Worm (Caenorhabditis elegans) whole organism, L4 larva: ENCODE data around the gene F46E10.2.

Experiments used
- D1046.2 ChIP-seq: fragments of 200-800 bp; sonication (Bioruptor generic); IDR thresholded peaks from 2 replicates; pipeline ENCODE4 v1.3.6; 2022; ENCODE audit warnings: missing genetic modification characterization, missing compliant biosample characterization
- F26F4.8 ChIP-seq: fragments of 200-800 bp; sonication (Bioruptor generic); conservative IDR thresholded peaks from 2 replicates; pipeline ENCODE4 v1.3.6; 2022; ENCODE audit warnings: missing genetic modification characterization, missing compliant biosample characterization
- F44E2.7 ChIP-seq: fragments of 200-800 bp; sonication (Bioruptor generic); IDR thresholded peaks from 2 replicates; pipeline ENCODE4 v2.1.2; 2022; ENCODE audit warnings: missing genetic modification characterization, missing compliant biosample characterization
- R02D3.7 ChIP-seq: fragments of 150-350 bp; sonication (generic microtip); optimal IDR thresholded peaks from 3 replicates; lab custom pipeline; 2014; ENCODE audit warnings: missing biosample characterization, missing genetic modification characterization
- T20F7.1 ChIP-seq: fragments of 200-800 bp; sonication (Bioruptor generic); optimal IDR thresholded peaks from 2 replicates; lab custom pipeline; 2018; ENCODE audit warnings: mild to moderate bottlenecking, missing genetic modification characterization, missing compliant biosample characterization
- T26A8.4 ChIP-seq: fragments of 200-800 bp; sonication (Bioruptor generic); IDR thresholded peaks from 2 replicates; pipeline ENCODE4 v1.3.6; 2022; ENCODE audit warnings: missing genetic modification characterization, missing compliant biosample characterization
- Y105C5A.15 ChIP-seq: fragments of 200-800 bp; sonication (Bioruptor generic); IDR thresholded peaks from 2 replicates; pipeline ENCODE4 v1.3.6; 2022; ENCODE audit warnings: missing genetic modification characterization, missing compliant biosample characterization
- Y48G9A.11 ChIP-seq: fragments of 200-800 bp; sonication (Bioruptor generic); IDR thresholded peaks from 2 replicates; pipeline ENCODE4 v1.3.6; 2022; ENCODE audit warnings: missing genetic modification reagents, missing genetic modification characterization, missing compliant biosample characterization
- ZK337.2 ChIP-seq: fragments of 200-800 bp; sonication (Bioruptor generic); IDR thresholded peaks from 2 replicates; pipeline ENCODE4 v1.3.6; 2022; ENCODE audit warnings: missing genetic modification reagents, missing genetic modification characterization, missing compliant biosample characterization
- ZK546.5 ChIP-seq, 2 experiments: sonication (generic microtip); optimal IDR thresholded peaks; 2 replicates each; lab custom pipeline; 2017; ENCODE audit warnings: missing biosample characterization in 2 of 2, missing genetic modification characterization in 2 of 2
- aha-1 ChIP-seq: fragments of 150-350 bp; peaks from one replicate; lab custom pipeline; 2014; ENCODE audit warnings: missing biosample characterization, missing genetic modification characterization
- aly-2 ChIP-seq: sonication (generic microtip); optimal IDR thresholded peaks from 2 replicates; lab custom pipeline; 2018; ENCODE audit warnings: missing biosample characterization, missing genetic modification characterization
- ama-1 ChIP-seq: fragments of 150-350 bp; optimal IDR thresholded peaks from 2 replicates; lab custom pipeline; 2014; ENCODE audit warnings: inconsistent platforms, mixed read lengths
- arid-1 ChIP-seq: fragments of 200-800 bp; sonication (Bioruptor generic); conservative IDR thresholded peaks from 2 replicates; pipeline ENCODE4 v1.3.6; 2022; ENCODE audit warnings: missing genetic modification reagents, missing genetic modification characterization, missing compliant biosample characterization
- ceh-20 ChIP-seq: fragments of 200-800 bp; sonication (Bioruptor generic); IDR thresholded peaks from 2 replicates; pipeline ENCODE4 v1.3.6; 2022; ENCODE audit warnings: missing genetic modification reagents, missing genetic modification characterization, missing compliant biosample characterization
- cey-2 ChIP-seq: sonication (generic microtip); optimal IDR thresholded peaks from 3 replicates; lab custom pipeline; 2017; ENCODE audit warnings: missing genetic modification characterization, mild to moderate bottlenecking, missing compliant biosample characterization, antibody characterized with exemption, borderline replicate concordance; ENCODE audit not compliant: insufficient read depth
- ctbp-1 ChIP-seq: fragments of 200-800 bp; sonication (Bioruptor generic); IDR thresholded peaks from 2 replicates; pipeline ENCODE4 v1.3.6; 2022; ENCODE audit warnings: missing genetic modification reagents, missing genetic modification characterization, missing compliant biosample characterization
- daf-8 ChIP-seq: fragments of 200-800 bp; sonication (Bioruptor generic); IDR thresholded peaks from 2 replicates; pipeline ENCODE4 v1.3.6; 2022; ENCODE audit warnings: missing genetic modification characterization, missing compliant biosample characterization
- dmd-6 ChIP-seq: fragments of 200-800 bp; sonication (Bioruptor generic); IDR thresholded peaks from 2 replicates; pipeline ENCODE4 v1.3.6; 2022; ENCODE audit warnings: missing genetic modification reagents, missing genetic modification characterization, missing compliant biosample characterization
- dmd-8 ChIP-seq: fragments of 200-800 bp; sonication (Bioruptor generic); IDR thresholded peaks from 2 replicates; pipeline ENCODE4 v1.3.6; 2022; ENCODE audit warnings: missing genetic modification characterization, missing compliant biosample characterization
- dmd-9 ChIP-seq: fragments of 200-800 bp; sonication (Bioruptor generic); IDR thresholded peaks from 2 replicates; pipeline ENCODE4 v1.3.6; 2022; ENCODE audit warnings: missing genetic modification reagents, missing genetic modification characterization, missing compliant biosample characterization
- dve-1 ChIP-seq: sonication (generic microtip); optimal IDR thresholded peaks from 2 replicates; lab custom pipeline; 2017; ENCODE audit warnings: antibody characterized with exemption, mild to moderate bottlenecking, missing genetic modification characterization, missing compliant biosample characterization; ENCODE audit not compliant: insufficient read depth
- egl-27 ChIP-seq: sonication (generic microtip); optimal IDR thresholded peaks from 3 replicates; lab custom pipeline; 2017; ENCODE audit warnings: missing biosample characterization, missing genetic modification reagents, missing genetic modification characterization
- egl-43 ChIP-seq: fragments of 200-800 bp; sonication (Bioruptor generic); IDR thresholded peaks from 2 replicates; pipeline ENCODE4 v1.3.6; 2022; ENCODE audit warnings: missing genetic modification reagents, missing genetic modification characterization, missing compliant biosample characterization
- fkh-10 ChIP-seq: fragments of 150-350 bp; optimal IDR thresholded peaks from 2 replicates; lab custom pipeline; 2014; ENCODE audit warnings: missing biosample characterization, missing genetic modification reagents, missing genetic modification characterization
- gei-8 ChIP-seq: fragments of 200-800 bp; sonication (Bioruptor generic); optimal IDR thresholded peaks from 2 replicates; lab custom pipeline; 2018; ENCODE audit warnings: mild to moderate bottlenecking, missing genetic modification characterization, missing compliant biosample characterization
- hlh-11 ChIP-seq: fragments of 200-800 bp; sonication (Bioruptor generic); optimal IDR thresholded peaks from 2 replicates; lab custom pipeline; 2018; ENCODE audit warnings: mild to moderate bottlenecking, missing genetic modification characterization, missing compliant biosample characterization
- hlh-30 ChIP-seq: sonication (generic microtip); optimal IDR thresholded peaks from 2 replicates; lab custom pipeline; 2017; ENCODE audit warnings: antibody characterized with exemption, mild to moderate bottlenecking, missing genetic modification characterization, missing compliant biosample characterization; ENCODE audit not compliant: insufficient read depth
- hmg-1.1 ChIP-seq: fragments of 200-800 bp; sonication (Bioruptor generic); IDR thresholded peaks from 2 replicates; pipeline ENCODE4 v1.3.6; 2022; ENCODE audit warnings: missing genetic modification reagents, missing genetic modification characterization, missing compliant biosample characterization
- jun-1 ChIP-seq: fragments of 150-350 bp; optimal IDR thresholded peaks from 2 replicates; lab custom pipeline; 2014; ENCODE audit warnings: missing biosample characterization, missing genetic modification reagents, missing genetic modification characterization
- lin-15B ChIP-seq: fragments of 150-350 bp; sonication (generic microtip); optimal IDR thresholded peaks from 3 replicates; lab custom pipeline; 2014; ENCODE audit warnings: missing biosample characterization, missing genetic modification characterization
- lin-39 ChIP-seq: fragments of 150-350 bp; optimal IDR thresholded peaks from 2 replicates; lab custom pipeline; 2014; ENCODE audit warnings: missing biosample characterization, missing genetic modification reagents, missing genetic modification characterization
- nhr-11 ChIP-seq: fragments of 150-350 bp; optimal IDR thresholded peaks from 2 replicates; lab custom pipeline; 2014; ENCODE audit warnings: missing biosample characterization, missing genetic modification characterization
- nhr-111 ChIP-seq: fragments of 200-800 bp; sonication (Bioruptor generic); optimal IDR thresholded peaks from 2 replicates; lab custom pipeline; 2018; ENCODE audit warnings: mild to moderate bottlenecking, missing genetic modification characterization, missing compliant biosample characterization
- nhr-25 ChIP-seq: sonication (generic microtip); optimal IDR thresholded peaks from 2 replicates; lab custom pipeline; 2017; ENCODE audit warnings: missing genetic modification characterization, mild to moderate bottlenecking, missing compliant biosample characterization, antibody characterized with exemption, moderate library complexity, borderline replicate concordance; ENCODE audit not compliant: insufficient read depth
- nhr-28 ChIP-seq: fragments of 150-350 bp; optimal IDR thresholded peaks from 2 replicates; lab custom pipeline; 2014; ENCODE audit warnings: missing biosample characterization, missing genetic modification characterization
- nhr-41 ChIP-seq: fragments of 200-800 bp; sonication (Bioruptor generic); IDR thresholded peaks from 2 replicates; pipeline ENCODE4 v1.3.6; 2022; ENCODE audit warnings: missing genetic modification reagents, missing genetic modification characterization, missing compliant biosample characterization
- nhr-76 ChIP-seq: fragments of 150-350 bp; optimal IDR thresholded peaks from 2 replicates; lab custom pipeline; 2014; ENCODE audit warnings: missing biosample characterization, missing genetic modification characterization
- nhr-77 ChIP-seq: fragments of 150-350 bp; optimal IDR thresholded peaks from 2 replicates; lab custom pipeline; 2014; ENCODE audit warnings: missing biosample characterization, missing genetic modification characterization
- pqm-1 ChIP-seq: sonication (generic microtip); optimal IDR thresholded peaks from 2 replicates; lab custom pipeline; 2017; ENCODE audit warnings: missing biosample characterization, missing genetic modification characterization
- rbr-2 ChIP-seq: sonication (generic microtip); optimal IDR thresholded peaks from 2 replicates; lab custom pipeline; 2016; ENCODE audit warnings: missing genotype, missing genetic modification characterization, missing compliant biosample characterization
- saeg-2 ChIP-seq: fragments of 200-800 bp; sonication (Bioruptor generic); IDR thresholded peaks from 2 replicates; pipeline ENCODE4 v1.3.6; 2022; ENCODE audit warnings: missing genetic modification reagents, missing genetic modification characterization, missing compliant biosample characterization
- sdz-12 ChIP-seq: fragments of 200-800 bp; sonication (Bioruptor generic); optimal IDR thresholded peaks from 2 replicates; lab custom pipeline; 2018; ENCODE audit warnings: mild to moderate bottlenecking, missing genetic modification characterization, missing compliant biosample characterization
- snpc-1.2 ChIP-seq: fragments of 200-800 bp; sonication (Bioruptor generic); IDR thresholded peaks from 2 replicates; pipeline ENCODE4 v1.3.6; 2022; ENCODE audit warnings: missing genetic modification reagents, missing genetic modification characterization, missing compliant biosample characterization
- snpc-4 ChIP-seq: fragments of 150-350 bp; optimal IDR thresholded peaks from 2 replicates; lab custom pipeline; 2014; ENCODE audit warnings: missing biosample characterization, missing genetic modification characterization
- spr-1 ChIP-seq: sonication (generic microtip); optimal IDR thresholded peaks from 2 replicates; lab custom pipeline; 2016; ENCODE audit warnings: mild to moderate bottlenecking, missing genetic modification characterization, missing compliant biosample characterization
- unc-130 ChIP-seq: sonication (generic microtip); optimal IDR thresholded peaks from 2 replicates; lab custom pipeline; 2016; ENCODE audit warnings: missing genetic modification reagents, missing genetic modification characterization, missing compliant biosample characterization
- unc-39 ChIP-seq: sonication (generic microtip); optimal IDR thresholded peaks from 2 replicates; lab custom pipeline; 2017; ENCODE audit warnings: missing biosample characterization, missing genetic modification characterization
- zfp-2 ChIP-seq: sonication (generic microtip); optimal IDR thresholded peaks from 2 replicates; lab custom pipeline; 2016; ENCODE audit warnings: mild to moderate bottlenecking, missing genetic modification characterization, missing compliant biosample characterization
- zfp-3 ChIP-seq: fragments of 200-800 bp; sonication (Bioruptor generic); conservative IDR thresholded peaks from 2 replicates; pipeline ENCODE4 v1.3.6; 2022; ENCODE audit warnings: missing genetic modification reagents, missing genetic modification characterization, missing compliant biosample characterization
- zip-11 ChIP-seq: fragments of 200-800 bp; sonication (Bioruptor generic); IDR thresholded peaks from 2 replicates; pipeline ENCODE4 v1.3.6; 2022; ENCODE audit warnings: missing genetic modification characterization, missing compliant biosample characterization
- ztf-11 ChIP-seq: fragments of 150-350 bp; optimal IDR thresholded peaks from 2 replicates; lab custom pipeline; 2014; ENCODE audit warnings: missing biosample characterization, missing genetic modification characterization

Gene F46E10.2

ce11 chrV:6514887-6515324 is 5.3 kb upstream of the F46E10.2 start, which contains the start of gene dpy-11:
dpy-11 (minus strand) TSS chrV:6515240.
- no peak for TF ChIP-seq zip-11 (GFP tag; lab: Robert Waterston, UW)
- TF ChIP-seq daf-8 = no peak
- no peak for TF ChIP-seq nhr-76 (tag; lab: Kevin White, UChicago)
- no peak for TF ChIP-seq saeg-2 (GFP tag; lab: Robert Waterston, UW)
- 0 out of 2 replicates have a peak, but pooled peaks have one; percentile 46 for TF ChIP-seq Y105C5A.15
- no peak for TF ChIP-seq unc-39
- TF ChIP-seq ama-1 (lab: Kevin White, UChicago) = peak; percentile 98
- no peak for TF ChIP-seq pqm-1 (tag; lab: Kevin White, UChicago)
- TF ChIP-seq unc-130 (GFP tag; lab: Kevin White, UChicago) = no peak
- no peak for TF ChIP-seq D1046.2 (GFP tag; lab: Robert Waterston, UW)
- TF ChIP-seq lin-39 (tag; lab: Kevin White, UChicago) = no peak
- TF ChIP-seq ztf-11 = no peak
- no peak for TF ChIP-seq aly-2 (tag; lab: Kevin White, UChicago)
- TF ChIP-seq hlh-11 (tag; lab: Kevin White, UChicago) = peak; percentile 79
- TF ChIP-seq F26F4.8 = no peak
- TF ChIP-seq zfp-2 (tag; lab: Kevin White, UChicago) = no peak
- TF ChIP-seq T26A8.4 (GFP tag; lab: Robert Waterston, UW) = peak; percentile 81
- no peak for TF ChIP-seq ceh-20 (GFP tag; lab: Robert Waterston, UW)
- peak; percentile 90 for TF ChIP-seq sdz-12 (GFP tag; lab: Kevin White, UChicago)
- peak; percentile 45 for TF ChIP-seq hmg-1.1
- TF ChIP-seq lin-15B (tag; lab: Kevin White, UChicago) = no peak
- TF ChIP-seq zfp-3 (GFP tag; lab: Robert Waterston, UW) = peak; percentile 93
- TF ChIP-seq hlh-30 (tag; lab: Kevin White, UChicago) = no peak
- TF ChIP-seq ctbp-1 = 0 out of 2 replicates have a peak, but pooled peaks have one; percentile 36
- TF ChIP-seq T20F7.1 = peak; percentile 37
- TF ChIP-seq R02D3.7 = no peak
- TF ChIP-seq snpc-4 (tag; lab: Kevin White, UChicago) = no peak
- TF ChIP-seq nhr-41 (GFP tag; lab: Robert Waterston, UW) = no peak
- TF ChIP-seq nhr-11 = no peak
- TF ChIP-seq nhr-111 = no peak
- TF ChIP-seq nhr-28 = peak; percentile 36
- TF ChIP-seq F44E2.7 (GFP tag; lab: Robert Waterston, UW) = no peak
- TF ChIP-seq dmd-6 (GFP tag; lab: Robert Waterston, UW) = peak; percentile 45
- TF ChIP-seq ZK337.2 (GFP tag; lab: Robert Waterston, UW) = peak; percentile 35; the same call in 1 of the 2 replicates
- TF ChIP-seq gei-8 (GFP tag; lab: Kevin White, UChicago) = peak; percentile 46
- no peak for TF ChIP-seq cey-2
- TF ChIP-seq nhr-77 (tag; lab: Kevin White, UChicago) = peak; percentile 39
- no peak for TF ChIP-seq dmd-9 (GFP tag; lab: Robert Waterston, UW)
- peak; percentile 55 for TF ChIP-seq nhr-25 (tag; lab: Kevin White, UChicago)
- TF ChIP-seq ZK546.5 (tag; optimal IDR thresholded peaks at IDR 0.05; lab: Kevin White, UChicago) = no peak
- no peak for TF ChIP-seq dmd-8 (GFP tag; lab: Robert Waterston, UW)
- no peak for TF ChIP-seq rbr-2 (tag; lab: Kevin White, UChicago)
- TF ChIP-seq egl-27 = no peak
- TF ChIP-seq dve-1 (tag; lab: Kevin White, UChicago) = peak; percentile 57
- TF ChIP-seq arid-1 (GFP tag; lab: Robert Waterston, UW) = no peak
- peak; percentile 98 for TF ChIP-seq aha-1 (tag; lab: Kevin White, UChicago)
- no peak for TF ChIP-seq jun-1 (tag; lab: Kevin White, UChicago)
- TF ChIP-seq egl-43 (GFP tag; lab: Robert Waterston, UW) = no peak
- TF ChIP-seq fkh-10 (GFP tag; lab: Kevin White, UChicago) = no peak
- peak; percentile 36; the same call in 1 of the 2 replicates for TF ChIP-seq Y48G9A.11 (GFP tag; lab: Robert Waterston, UW)
- TF ChIP-seq spr-1 (tag; lab: Kevin White, UChicago) = peak; percentile 53
- peak; percentile 45; the same call in 1 of the 2 replicates for TF ChIP-seq snpc-1.2
